Fruit fly (Drosophila melanogaster) whole organism, embryonic: ENCODE measurements around the gene CG34434.
A peak's percentile ranks its signal among the peaks of the same experiment; 100 is the strongest.

Experiments
- CG10654 ChIP-seq: fragments of 200-800 bp; sonication (Bioruptor generic); optimal IDR thresholded peaks from 2 replicates; lab custom pipeline; 2016; ENCODE audit warnings: missing biosample characterization, missing genetic modification characterization
- CG11695 ChIP-seq: fragments of 200-800 bp; sonication (Bioruptor generic); IDR thresholded peaks from 3 replicates; pipeline ENCODE4 v1.3.6; 2022; ENCODE audit warnings: missing biosample characterization, missing genetic modification characterization
- CG12391 ChIP-seq: fragments of 200-800 bp; sonication (Bioruptor generic); optimal IDR thresholded peaks from 3 replicates; lab custom pipeline; 2018; ENCODE audit warnings: missing biosample characterization, mild to moderate bottlenecking, missing genetic modification characterization, moderate library complexity
- CG12942 ChIP-seq: fragments of 200-800 bp; sonication (Bioruptor generic); optimal IDR thresholded peaks from 3 replicates; lab custom pipeline; 2016; ENCODE audit warnings: missing biosample characterization, missing genetic modification characterization
- CG15601 ChIP-seq: fragments of 200-800 bp; sonication (Bioruptor generic); optimal IDR thresholded peaks from 3 replicates; lab custom pipeline; 2019; ENCODE audit warnings: missing biosample characterization, mild to moderate bottlenecking, missing genetic modification characterization, moderate library complexity
- CG16863 ChIP-seq: fragments of 200-800 bp; sonication (Bioruptor generic); optimal IDR thresholded peaks from 3 replicates; lab custom pipeline; 2016; ENCODE audit warnings: missing biosample characterization, missing genetic modification characterization
- CG18619 ChIP-seq: fragments of 200-800 bp; sonication (Bioruptor generic); optimal IDR thresholded peaks from 3 replicates; lab custom pipeline; 2017; ENCODE audit warnings: missing biosample characterization, mild to moderate bottlenecking, missing genetic modification characterization
- CG2129 ChIP-seq: fragments of 200-800 bp; sonication (Bioruptor generic); IDR thresholded peaks from 2 replicates; pipeline ENCODE4 v1.3.6; 2022; ENCODE audit warnings: missing biosample characterization, missing genetic modification characterization; ENCODE audit not compliant: partially characterized antibody
- CG2202 ChIP-seq: fragments of 200-800 bp; sonication (Bioruptor generic); optimal IDR thresholded peaks from 2 replicates; lab custom pipeline; 2018; ENCODE audit warnings: missing biosample characterization, mild to moderate bottlenecking, missing genetic modification characterization
- CG2678 ChIP-seq: fragments of 200-800 bp; sonication (Bioruptor generic); optimal IDR thresholded peaks from 3 replicates; lab custom pipeline; 2019; ENCODE audit warnings: missing biosample characterization, mild to moderate bottlenecking, missing genetic modification characterization, moderate library complexity
- CG30020 ChIP-seq: fragments of 200-800 bp; optimal IDR thresholded peaks from 2 replicates; lab custom pipeline; 2019; ENCODE audit warnings: missing biosample characterization, mild to moderate bottlenecking, missing genetic modification characterization, moderate library complexity
- CG34376 ChIP-seq: fragments of 200-800 bp; sonication (Bioruptor generic); optimal IDR thresholded peaks from 2 replicates; lab custom pipeline; 2018; ENCODE audit warnings: missing biosample characterization, mild to moderate bottlenecking, missing genetic modification characterization
- CG4282 ChIP-seq: fragments of 200-800 bp; sonication (Bioruptor generic); optimal IDR thresholded peaks from 2 replicates; lab custom pipeline; 2016; ENCODE audit warnings: missing biosample characterization, missing genetic modification characterization
- CG6272 ChIP-seq: fragments of 200-800 bp; sonication (Bioruptor generic); IDR thresholded peaks from 2 replicates; pipeline ENCODE4 v1.3.6; 2022; ENCODE audit warnings: missing biosample characterization, missing genetic modification characterization
- CG6854 ChIP-seq: fragments of 200-800 bp; sonication (Bioruptor generic); optimal IDR thresholded peaks from 3 replicates; lab custom pipeline; 2017; ENCODE audit warnings: missing biosample characterization, mild to moderate bottlenecking, missing genetic modification characterization
- CG7786 ChIP-seq: fragments of 200-800 bp; sonication (Bioruptor generic); optimal IDR thresholded peaks from 2 replicates; lab custom pipeline; 2016; ENCODE audit warnings: missing biosample characterization, missing genetic modification characterization
- CG8290 ChIP-seq, 3 experiments: fragments of 200-800 bp; sonication (Bioruptor generic); optimal IDR thresholded peaks; 2 replicates each; lab custom pipeline; 2016 to 2019; ENCODE audit warnings: missing biosample characterization in 3 of 3, missing genetic modification characterization in 3 of 3, mild to moderate bottlenecking in 2 of 3, moderate library complexity in 1 of 3
- CG8924 ChIP-seq: fragments of 200-800 bp; optimal IDR thresholded peaks from 3 replicates; lab custom pipeline; 2019; ENCODE audit warnings: missing biosample characterization, mild to moderate bottlenecking, missing genetic modification characterization, moderate library complexity
- CoRest ChIP-seq: fragments of 200-800 bp; sonication (Bioruptor generic); optimal IDR thresholded peaks from 3 replicates; lab custom pipeline; 2018; ENCODE audit warnings: missing biosample characterization, mild to moderate bottlenecking, missing genetic modification characterization, moderate library complexity
- Dbx ChIP-seq: fragments of 200-800 bp; sonication (Bioruptor generic); IDR thresholded peaks from 3 replicates; pipeline ENCODE4 v1.3.6; 2022; ENCODE audit warnings: missing biosample characterization, missing genetic modification characterization
- Dip3 ChIP-seq: fragments of 200-800 bp; sonication (Bioruptor generic); optimal IDR thresholded peaks from 3 replicates; lab custom pipeline; 2016; ENCODE audit warnings: missing biosample characterization, missing genetic modification characterization
- Dll ChIP-seq: fragments of 200-800 bp; sonication (Bioruptor generic); IDR thresholded peaks from 4 replicates; pipeline ENCODE4 v1.3.6; 2022; ENCODE audit warnings: missing biosample characterization, missing genetic modification characterization; ENCODE audit not compliant: partially characterized antibody
- Doc2 ChIP-seq: fragments of 200-800 bp; sonication (Bioruptor generic); IDR thresholded peaks from 2 replicates; pipeline ENCODE4 v1.3.6; 2022; ENCODE audit warnings: missing biosample characterization, missing genetic modification characterization
- Dp ChIP-seq: fragments of 200-800 bp; sonication (Bioruptor generic); optimal IDR thresholded peaks from 2 replicates; lab custom pipeline; 2018; ENCODE audit warnings: missing biosample characterization, mild to moderate bottlenecking, missing genetic modification characterization, moderate library complexity
- GATAe ChIP-seq: fragments of 200-800 bp; sonication (Bioruptor generic); conservative IDR thresholded peaks from 2 replicates; pipeline ENCODE4 v1.3.6; 2022; ENCODE audit warnings: missing biosample characterization, missing genetic modification characterization
- H15 ChIP-seq: fragments of 200-800 bp; sonication (Bioruptor generic); IDR thresholded peaks from 3 replicates; pipeline ENCODE4 v1.3.6; 2022; ENCODE audit warnings: missing biosample characterization, missing genetic modification characterization
- HLH3B ChIP-seq: fragments of 200-800 bp; sonication (Bioruptor generic); IDR thresholded peaks from 2 replicates; pipeline ENCODE4 v1.3.6; 2022; ENCODE audit warnings: missing biosample characterization, missing genetic modification characterization
- HLH54F ChIP-seq: fragments of 200-800 bp; sonication (Bioruptor generic); optimal IDR thresholded peaks from 3 replicates; lab custom pipeline; 2016; ENCODE audit warnings: missing biosample characterization, missing genetic modification characterization
- NK7.1 ChIP-seq: fragments of 200-800 bp; sonication (Bioruptor generic); optimal IDR thresholded peaks from 3 replicates; lab custom pipeline; 2016; ENCODE audit warnings: missing biosample characterization, missing genetic modification characterization
- Nf-YC ChIP-seq: fragments of 200-800 bp; optimal IDR thresholded peaks from 3 replicates; lab custom pipeline; 2019; ENCODE audit warnings: missing biosample characterization, mild to moderate bottlenecking, missing genetic modification characterization, moderate library complexity
- Oli ChIP-seq: fragments of 200-800 bp; sonication (Bioruptor generic); optimal IDR thresholded peaks from 2 replicates; lab custom pipeline; 2018; ENCODE audit warnings: missing biosample characterization, mild to moderate bottlenecking, missing genetic modification characterization, moderate library complexity
- Opbp ChIP-seq: fragments of 200-800 bp; sonication (Bioruptor generic); IDR thresholded peaks from 3 replicates; pipeline ENCODE4 v1.3.6; 2022; ENCODE audit warnings: missing biosample characterization, missing genetic modification characterization; ENCODE audit not compliant: partially characterized antibody
- Rx ChIP-seq: fragments of 200-800 bp; sonication (Bioruptor generic); IDR thresholded peaks from 2 replicates; pipeline ENCODE4 v1.3.6; 2022; ENCODE audit warnings: missing biosample characterization, missing genetic modification characterization
- Sox102F ChIP-seq: fragments of 200-800 bp; sonication (Bioruptor generic); optimal IDR thresholded peaks from 2 replicates; lab custom pipeline; 2018; ENCODE audit warnings: missing biosample characterization, mild to moderate bottlenecking, missing genetic modification characterization, moderate library complexity
- ash1 ChIP-seq: fragments of 200-800 bp; sonication (Bioruptor generic); optimal IDR thresholded peaks from 2 replicates; lab custom pipeline; 2018; ENCODE audit warnings: missing biosample characterization, mild to moderate bottlenecking, missing genetic modification characterization
- crol ChIP-seq: fragments of 200-800 bp; sonication (Bioruptor generic); IDR thresholded peaks from 2 replicates; pipeline ENCODE4 v1.3.6; 2022; ENCODE audit warnings: missing biosample characterization, missing genetic modification characterization
- cwo ChIP-seq: fragments of 200-800 bp; sonication (Bioruptor generic); optimal IDR thresholded peaks from 3 replicates; lab custom pipeline; 2017; ENCODE audit warnings: missing biosample characterization, missing genetic modification characterization, mild to moderate bottlenecking, moderate library complexity, missing genetic modification reagents
- eyg ChIP-seq: fragments of 200-800 bp; sonication (Bioruptor generic); optimal IDR thresholded peaks from 3 replicates; lab custom pipeline; 2016; ENCODE audit warnings: missing biosample characterization, missing genetic modification characterization
- fd3F ChIP-seq: fragments of 200-800 bp; sonication (Bioruptor generic); optimal IDR thresholded peaks from 2 replicates; lab custom pipeline; 2018; ENCODE audit warnings: missing biosample characterization, mild to moderate bottlenecking, missing genetic modification characterization, moderate library complexity
- fu2 ChIP-seq: fragments of 200-800 bp; sonication (Bioruptor generic); optimal IDR thresholded peaks from 2 replicates; lab custom pipeline; 2016; ENCODE audit warnings: missing biosample characterization, missing genetic modification characterization
- her ChIP-seq: fragments of 200-800 bp; sonication (Bioruptor generic); optimal IDR thresholded peaks from 2 replicates; lab custom pipeline; 2016; ENCODE audit warnings: missing biosample characterization, missing genetic modification characterization
- ind ChIP-seq: fragments of 200-800 bp; sonication (Bioruptor generic); optimal IDR thresholded peaks from 3 replicates; lab custom pipeline; 2016; ENCODE audit warnings: missing biosample characterization, missing genetic modification characterization
- kah ChIP-seq: fragments of 200-800 bp; sonication (Bioruptor generic); optimal IDR thresholded peaks from 2 replicates; lab custom pipeline; 2018; ENCODE audit warnings: missing biosample characterization, mild to moderate bottlenecking, missing genetic modification characterization
- knrl ChIP-seq: fragments of 200-800 bp; sonication (Bioruptor generic); IDR thresholded peaks from 3 replicates; pipeline ENCODE4 v1.3.6; 2022; ENCODE audit warnings: missing biosample characterization, missing genetic modification characterization; ENCODE audit not compliant: partially characterized antibody
- pho ChIP-seq: fragments of 200-800 bp; sonication (Bioruptor generic); optimal IDR thresholded peaks from 2 replicates; lab custom pipeline; 2016; ENCODE audit warnings: missing biosample characterization, missing genetic modification characterization
- psq ChIP-seq: fragments of 200-800 bp; sonication (Bioruptor generic); optimal IDR thresholded peaks from 2 replicates; lab custom pipeline; 2017; ENCODE audit warnings: missing biosample characterization, missing genetic modification characterization
- sc ChIP-seq, 3 experiments: fragments of >200 bp in 2 of 3; fragments of 200-800 bp in 1 of 3; sonication (Bioruptor generic) in 1 of 3; optimal IDR thresholded peaks; 2 replicates in 2 of 3; 3 replicates in 1 of 3; lab custom pipeline; 2017; ENCODE audit warnings: mild to moderate bottlenecking in 1 of 3, missing biosample characterization in 1 of 3, missing genetic modification characterization in 1 of 3, missing genetic modification reagents in 1 of 3
- sob ChIP-seq: fragments of 200-800 bp; sonication (Bioruptor generic); IDR thresholded peaks from 2 replicates; pipeline ENCODE4 v1.3.6; 2022; ENCODE audit warnings: missing biosample characterization, missing genetic modification characterization
- tap ChIP-seq: fragments of 200-800 bp; optimal IDR thresholded peaks from 3 replicates; lab custom pipeline; 2019; ENCODE audit warnings: missing biosample characterization, mild to moderate bottlenecking, missing genetic modification characterization, moderate library complexity
- tup ChIP-seq: fragments of 200-800 bp; sonication (Bioruptor generic); optimal IDR thresholded peaks from 2 replicates; lab custom pipeline; 2016; ENCODE audit warnings: missing biosample characterization, mild to moderate bottlenecking, missing genetic modification characterization, moderate library complexity

Gene CG34434

DNA sequence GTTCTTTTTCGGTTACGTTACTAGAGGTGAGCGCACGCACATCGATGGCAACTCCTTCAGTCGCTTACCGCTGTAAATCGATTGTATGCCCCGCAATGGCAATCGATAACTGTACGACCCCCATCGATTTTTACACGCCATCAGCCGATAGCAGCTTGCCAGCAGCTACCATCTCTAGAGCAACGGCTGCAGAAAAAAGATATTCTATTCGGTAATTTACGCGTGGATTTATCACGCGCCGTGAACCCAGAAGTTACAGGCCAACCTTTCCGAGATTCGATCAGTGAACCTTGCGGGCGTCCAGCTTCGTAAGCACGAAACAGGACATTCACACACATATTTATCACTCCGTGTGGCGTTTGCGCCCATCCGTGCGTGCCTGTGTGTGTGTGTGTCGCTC is 49.7 kb upstream of the CG34434 start, which contains the start of the genes Sirt4 and CG4119 (continued):
- no peak for TF ChIP-seq CG16863
- TF ChIP-seq Dll (GFP tag; lab: Robert Waterston, UW): peak; percentile 90
- TF ChIP-seq Dbx (GFP tag; lab: Robert Waterston, UW): no peak
- no peak for TF ChIP-seq tup (GFP tag; lab: Kevin White, UChicago)
- TF ChIP-seq Nf-YC (tag; lab: Kevin White, UChicago): peak; percentile 30
- TF ChIP-seq Doc2 (GFP tag; lab: Robert Waterston, UW): no peak
- no peak for TF ChIP-seq CG12942 (GFP tag; lab: Kevin White, UChicago)
- peak; percentile 92 for TF ChIP-seq CG2129 (GFP tag; lab: Robert Waterston, UW)
- peak; percentile 59; the same call in 1 of the 2 replicates for TF ChIP-seq CG6272 (GFP tag; lab: Robert Waterston, UW)
- TF ChIP-seq CG12391: peak; percentile 40
- peak; percentile 41 for TF ChIP-seq her (GFP tag; lab: Kevin White, UChicago)
- TF ChIP-seq sc (optimal IDR thresholded peaks at IDR 0.05; lab: Kevin White, UChicago): no peak
- no peak for TF ChIP-seq sc (GFP tag; optimal IDR thresholded peaks at IDR 0.05; lab: Kevin White, UChicago)
- no peak for TF ChIP-seq HLH3B (GFP tag; lab: Robert Waterston, UW)
- no peak for TF ChIP-seq eyg (GFP tag; lab: Kevin White, UChicago)
- TF ChIP-seq knrl (GFP tag; lab: Robert Waterston, UW): peak; percentile 95
- TF ChIP-seq ash1 (GFP tag; lab: Kevin White, UChicago): no peak
- TF ChIP-seq CG10654 (GFP tag; lab: Kevin White, UChicago): no peak
- TF ChIP-seq Rx (GFP tag; lab: Robert Waterston, UW): no peak
- TF ChIP-seq CG18619 (GFP tag; lab: Kevin White, UChicago): no peak
- peak; percentile 5 for TF ChIP-seq CG30020
- TF ChIP-seq pho: no peak
- peak; percentile 12 for TF ChIP-seq Dip3 (GFP tag; lab: Kevin White, UChicago)
- TF ChIP-seq CG2678 (tag; lab: Kevin White, UChicago): peak; percentile 18
- peak; percentile 40 for TF ChIP-seq CG34376
- peak; percentile 45 for TF ChIP-seq CG8924 (tag; lab: Kevin White, UChicago)
- TF ChIP-seq kah (GFP tag; lab: Kevin White, UChicago): no peak
- no peak for TF ChIP-seq Sox102F (GFP tag; lab: Kevin White, UChicago)
- no peak for TF ChIP-seq fd3F
- TF ChIP-seq NK7.1 (GFP tag; lab: Kevin White, UChicago): no peak
- TF ChIP-seq CG15601: no peak
- peak; percentile 30; the same call in 1 of the 3 replicates for TF ChIP-seq H15 (GFP tag; lab: Robert Waterston, UW)
- TF ChIP-seq sob (GFP tag; lab: Robert Waterston, UW): peak; percentile 57; the same call in 1 of the 2 replicates
- TF ChIP-seq psq (GFP tag; lab: Kevin White, UChicago): no peak
- no peak for TF ChIP-seq HLH54F (GFP tag; lab: Kevin White, UChicago)
- no peak for TF ChIP-seq tap (tag; lab: Kevin White, UChicago)
- peak; percentile 14 for TF ChIP-seq CoRest (tag; lab: Kevin White, UChicago)
- TF ChIP-seq CG7786 (GFP tag; lab: Kevin White, UChicago): peak; percentile 19
- no peak for TF ChIP-seq crol (GFP tag; lab: Robert Waterston, UW)
- TF ChIP-seq CG8290 (GFP tag; optimal IDR thresholded peaks at IDR 0.05; lab: Kevin White, UChicago): peak; percentile 16
- peak in 1 of 2 experiments; percentile 78 for TF ChIP-seq CG8290 (tag; optimal IDR thresholded peaks at IDR 0.05; lab: Kevin White, UChicago)
- TF ChIP-seq CG2202 (tag; lab: Kevin White, UChicago): no peak
- TF ChIP-seq fu2 (GFP tag; lab: Kevin White, UChicago): peak; percentile 21
- no peak for TF ChIP-seq CG6854
- peak; percentile 52 for TF ChIP-seq Dp (GFP tag; lab: Kevin White, UChicago)
- TF ChIP-seq Oli (tag; lab: Kevin White, UChicago): no peak
- no peak for TF ChIP-seq CG11695 (GFP tag; lab: Robert Waterston, UW)
- TF ChIP-seq cwo: no peak
- TF ChIP-seq GATAe: no peak
- peak; percentile 97 for TF ChIP-seq Opbp (GFP tag; lab: Robert Waterston, UW)
- no peak for TF ChIP-seq ind (GFP tag; lab: Kevin White, UChicago)
- no peak for TF ChIP-seq CG4282
